Worm (Caenorhabditis elegans) whole organism, L4/young adult: ENCODE data around the gene fbxc-33.

Source experiments
- W03F9.2 ChIP-seq: fragments of 150-350 bp; optimal IDR thresholded peaks from 2 replicates; lab custom pipeline; 2014; ENCODE audit warnings: missing biosample characterization, missing genetic modification characterization
- dao-5 ChIP-seq: sonication (generic microtip); optimal IDR thresholded peaks from 2 replicates; lab custom pipeline; 2016; ENCODE audit warnings: missing genotype, missing genetic modification characterization, moderate library complexity, missing compliant biosample characterization
- him-1 ChIP-seq: sonication (generic microtip); optimal IDR thresholded peaks from 2 replicates; lab custom pipeline; 2016; ENCODE audit warnings: missing genotype, missing genetic modification reagents, missing genetic modification characterization, missing compliant biosample characterization

The fbxc-33 gene

ce11 chrII:913222-913722 is at the start of gene fbxc-33:
Gene fbxc-33 (plus strand): TSS chrII:913672.
- TF ChIP-seq him-1 (tag; lab: Kevin White, UChicago) (no peak), dao-5 (no peak), W03F9.2 (tag; lab: Kevin White, UChicago) (no peak)

- TF ChIP-seq W03F9.2 (tag; lab: Kevin White, UChicago), result no peak
- no peak for TF ChIP-seq him-1 (tag; lab: Kevin White, UChicago)
- no peak for TF ChIP-seq dao-5
Measured at ce11 chrII:866801-867200, 46.7 kb upstream of the fbxc-33 start, which contains the start of gene Y46B2A.3. Gene Y46B2A.3 (minus strand): TSS chrII:866901.

DNA sequence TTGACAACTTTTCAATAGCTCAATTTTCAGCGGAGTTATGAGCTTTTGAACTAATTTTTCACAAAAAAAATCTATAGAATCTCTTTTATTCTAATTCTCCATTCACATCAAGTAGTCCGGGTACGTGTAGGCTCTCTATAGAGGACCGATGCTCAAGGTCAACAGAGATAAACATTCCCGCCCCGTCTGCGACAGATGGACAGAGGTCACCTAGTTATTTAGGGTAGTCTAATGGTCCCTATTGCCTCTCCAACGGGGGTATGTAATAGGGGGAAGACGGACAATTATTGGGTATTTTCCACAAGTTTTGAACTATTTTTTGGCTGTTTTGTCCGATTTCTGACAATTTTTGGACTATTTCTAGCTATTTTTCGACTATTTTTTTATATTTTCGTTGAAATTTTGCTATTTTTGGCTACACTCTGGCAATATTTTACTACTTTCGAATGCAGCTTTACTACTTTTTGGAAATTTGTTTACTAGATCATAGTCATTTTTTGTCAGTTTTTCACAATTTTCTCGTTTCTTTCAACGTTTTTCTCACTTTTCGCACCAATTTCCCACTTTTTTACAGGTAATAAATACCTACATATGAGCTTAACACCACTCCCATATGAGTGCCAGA is 45.1 kb upstream of the fbxc-33 start, which contains the start of gene fbxc-51:
fbxc-51 (plus strand) TSS at position 575 of the 625 bp plus-strand sequence.
- TF ChIP-seq dao-5 (no peak), him-1 (tag; lab: Kevin White, UChicago) (no peak), W03F9.2 (tag; lab: Kevin White, UChicago) (no peak)

- no peak for TF ChIP-seq W03F9.2 (tag; lab: Kevin White, UChicago)
- no peak for TF ChIP-seq dao-5
- TF ChIP-seq him-1 (tag; lab: Kevin White, UChicago), result no peak
Measured at ce11 chrII:869316-869715, 44.2 kb upstream of the fbxc-33 start.

DNA sequence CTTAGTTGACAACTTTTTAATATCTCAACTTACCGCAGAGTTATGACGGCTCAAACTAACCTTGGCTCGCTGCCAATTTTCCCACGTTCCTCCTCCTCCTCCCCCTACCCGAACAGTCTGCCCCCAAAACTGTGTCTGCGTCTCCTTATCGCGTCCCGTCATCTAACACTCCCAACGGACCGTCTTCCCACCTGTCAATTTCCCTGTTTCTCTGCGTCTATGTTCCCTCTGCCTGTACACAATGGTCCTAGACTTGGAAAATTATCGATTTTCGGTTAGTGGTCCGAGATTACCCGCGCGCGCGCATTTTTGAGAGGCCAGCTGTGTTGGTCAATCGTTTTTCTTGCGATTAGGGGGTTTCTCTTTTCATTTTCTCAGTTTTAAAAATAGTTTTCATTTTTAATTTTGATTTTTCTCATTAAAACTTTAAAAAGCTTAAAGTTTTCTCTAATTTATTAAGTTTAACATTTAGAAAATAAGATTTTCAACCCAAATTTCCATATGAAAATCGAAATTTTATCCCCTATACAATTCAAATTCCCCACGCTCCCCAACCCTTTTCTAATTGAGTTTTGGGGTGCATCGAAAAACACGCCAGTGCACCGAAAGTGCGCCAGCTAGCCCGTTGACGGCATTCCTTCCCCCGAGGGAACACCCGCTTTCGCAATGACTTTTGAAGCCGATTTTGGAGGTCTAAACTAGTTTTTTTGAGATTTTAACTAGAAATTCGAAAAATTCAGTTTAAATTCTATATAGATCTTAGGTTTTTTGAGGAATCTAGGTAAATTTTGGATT is 40.3 kb upstream of the fbxc-33 start, which contains the start of gene alg-2:
alg-2 (plus strand) TSS at position 220 of the 795 bp plus-strand sequence.
- TF ChIP-seq him-1 (tag; lab: Kevin White, UChicago) (no peak), W03F9.2 (tag; lab: Kevin White, UChicago) (no peak), dao-5 (no peak)

DNA sequence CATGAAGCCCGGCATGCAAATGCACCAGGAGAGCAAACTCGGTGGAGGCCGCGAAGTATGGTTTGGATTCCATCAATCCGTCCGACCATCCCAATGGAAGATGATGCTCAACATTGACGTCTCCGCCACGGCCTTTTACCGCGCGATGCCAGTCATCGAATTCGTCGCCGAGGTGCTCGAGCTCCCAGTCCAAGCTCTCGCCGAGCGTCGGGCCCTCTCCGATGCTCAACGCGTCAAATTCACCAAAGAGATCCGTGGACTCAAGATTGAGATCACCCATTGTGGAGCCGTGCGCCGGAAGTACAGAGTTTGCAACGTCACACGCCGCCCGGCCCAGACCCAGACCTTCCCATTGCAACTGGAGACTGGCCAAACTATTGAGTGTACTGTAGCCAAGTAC is 37.7 kb upstream of the fbxc-33 start:
- TF ChIP-seq dao-5 (no peak), him-1 (tag; lab: Kevin White, UChicago) (no peak), W03F9.2 (tag; lab: Kevin White, UChicago) (no peak)

- no peak for TF ChIP-seq W03F9.2 (tag; lab: Kevin White, UChicago)
- no peak for TF ChIP-seq him-1 (tag; lab: Kevin White, UChicago)
- no peak for TF ChIP-seq dao-5
Measured at ce11 chrII:880666-881226, 32.7 kb upstream of the fbxc-33 start.

DNA sequence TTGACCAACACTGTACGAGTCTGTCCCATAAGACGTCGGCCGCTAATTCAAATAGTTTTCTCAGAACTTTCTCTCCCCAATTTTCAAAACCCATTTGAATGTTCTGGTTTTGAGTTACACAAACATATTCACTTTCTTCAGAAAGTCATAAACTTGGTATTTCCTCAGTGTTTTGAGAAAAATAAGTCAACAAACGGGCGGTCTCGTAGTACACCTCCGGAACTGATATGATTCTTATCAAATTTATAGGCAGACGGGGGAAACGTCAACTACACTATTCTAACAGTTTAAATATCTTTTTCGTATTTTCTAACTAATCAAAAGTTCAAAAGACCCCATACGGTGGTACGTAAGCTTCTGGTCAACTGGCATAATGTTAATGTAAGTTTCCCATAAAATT is 29.3 kb upstream of the fbxc-33 start:
- TF ChIP-seq him-1 (tag; lab: Kevin White, UChicago) (no peak), dao-5 (no peak), W03F9.2 (tag; lab: Kevin White, UChicago) (no peak)

ce11 chrII:888024-888423 is 25.4 kb upstream of the fbxc-33 start, which contains the start of gene T07D3.4:
Gene T07D3.4 (plus strand): TSS chrII:888309.
- TF ChIP-seq dao-5, result no peak
- TF ChIP-seq him-1 (tag; lab: Kevin White, UChicago), result no peak
- no peak for TF ChIP-seq W03F9.2 (tag; lab: Kevin White, UChicago)

DNA sequence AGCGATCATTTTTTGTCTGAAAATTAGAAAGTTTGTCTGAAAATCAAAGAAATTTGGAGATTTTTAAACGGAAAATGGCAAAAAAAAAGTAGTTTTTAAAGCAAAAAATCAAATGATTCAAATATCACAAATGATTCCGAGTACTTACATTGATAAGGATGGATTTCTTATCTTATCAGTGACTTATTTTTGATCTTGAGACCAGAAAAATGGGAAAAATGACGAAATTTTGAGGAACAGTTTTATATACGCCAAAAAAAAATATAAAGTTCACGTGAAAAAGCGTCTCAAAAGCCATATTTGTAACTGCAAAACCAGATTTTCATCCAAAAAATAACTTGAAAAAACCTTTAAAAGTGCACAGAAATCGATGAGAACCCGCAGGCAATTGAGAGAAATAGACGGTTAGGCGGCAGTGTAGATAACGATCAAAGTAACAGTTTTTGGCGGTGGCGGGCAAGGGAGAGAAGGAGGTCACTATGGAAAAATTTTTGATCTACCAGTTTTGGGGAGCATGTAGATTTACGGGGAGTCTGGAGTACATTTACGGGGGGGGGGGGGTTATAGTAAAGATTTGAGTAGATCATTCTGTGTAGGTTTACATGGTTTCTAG is 12.6 kb upstream of the fbxc-33 start, which contains the start of gene T07D3.9:
T07D3.9 (minus strand) TSS at position 194 of the 613 bp plus-strand sequence.
- TF ChIP-seq W03F9.2 (tag; lab: Kevin White, UChicago) (no peak), him-1 (tag; lab: Kevin White, UChicago) (no peak), dao-5 (no peak)

DNA sequence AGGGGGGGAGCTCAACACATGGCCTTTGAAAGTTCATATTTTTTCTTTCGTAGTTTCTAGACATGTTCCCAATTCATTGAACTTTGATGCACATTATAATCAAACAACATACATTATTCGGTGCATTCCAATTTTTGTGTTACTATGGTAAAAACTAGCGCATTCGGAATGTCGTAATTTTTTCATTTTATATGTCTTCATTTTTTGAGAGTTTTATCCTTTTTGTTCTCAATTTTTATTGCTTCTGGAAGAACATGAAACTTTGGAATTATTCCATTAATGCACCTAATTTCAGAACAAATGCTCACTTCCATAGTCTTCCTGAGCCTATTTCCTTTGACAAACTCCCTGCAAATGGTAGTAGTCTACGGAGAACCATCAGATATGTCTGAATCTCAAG is 11.8 kb upstream of the fbxc-33 start, which contains the start of gene T07D3.2:
T07D3.2 (plus strand) TSS at position 301 of the 400 bp plus-strand sequence.
- TF ChIP-seq W03F9.2 (tag; lab: Kevin White, UChicago) (no peak), him-1 (tag; lab: Kevin White, UChicago) (no peak), dao-5 (no peak)

- TF ChIP-seq dao-5, result no peak
- no peak for TF ChIP-seq him-1 (tag; lab: Kevin White, UChicago)
- TF ChIP-seq W03F9.2 (tag; lab: Kevin White, UChicago), result no peak
Measured at ce11 chrII:905335-905734, 8.1 kb upstream of the fbxc-33 start.

DNA sequence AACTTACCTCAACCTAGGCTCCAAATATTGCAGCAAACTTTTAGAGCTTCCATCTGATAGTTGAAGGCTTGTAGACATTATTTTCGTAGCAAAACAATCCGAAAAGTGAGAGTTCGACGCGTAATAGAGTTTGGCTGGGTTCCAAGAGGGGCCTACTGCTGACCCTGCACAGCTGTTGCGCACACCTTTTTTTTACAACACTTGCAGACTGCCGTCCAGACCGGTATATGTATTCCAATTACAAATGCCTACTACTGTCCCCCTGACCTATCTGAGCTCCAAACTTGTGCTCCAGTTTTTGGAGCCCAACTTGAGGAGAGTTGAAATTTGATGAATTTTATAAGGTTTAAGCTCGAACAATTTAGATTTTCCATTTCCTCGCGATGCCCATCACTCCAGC is 3.9 kb upstream of the fbxc-33 start, which contains the start of the genes fbxc-24 and fbxc-27:
fbxc-24 (minus strand) TSS at position 101 of the 400 bp plus-strand sequence.
fbxc-27 (plus strand) TSS at position 216 of the 400 bp plus-strand sequence.
- no peak for TF ChIP-seq him-1 (tag; lab: Kevin White, UChicago)
- TF ChIP-seq W03F9.2 (tag; lab: Kevin White, UChicago), result no peak
- TF ChIP-seq dao-5, result no peak
